Fruit fly (Drosophila melanogaster) whole organism, pupa: Measurements from ENCODE around the gene CG32022.

Source experiments
- CG14655 ChIP-seq: fragments of 200-800 bp; sonication (Bioruptor generic); optimal IDR thresholded peaks from 3 replicates; lab custom pipeline; 2017; ENCODE audit warnings: mild to moderate bottlenecking, missing biosample characterization, missing genetic modification reagents, missing genetic modification characterization
- CG17806 ChIP-seq: fragments of 200-800 bp; sonication (Bioruptor generic); optimal IDR thresholded peaks from 2 replicates; lab custom pipeline; 2018; ENCODE audit warnings: missing biosample characterization, mild to moderate bottlenecking, missing genetic modification characterization, moderate library complexity
- CG34367 ChIP-seq: fragments of 200-800 bp; sonication (Bioruptor generic); optimal IDR thresholded peaks from 2 replicates; lab custom pipeline; 2018; ENCODE audit warnings: missing biosample characterization, mild to moderate bottlenecking, missing genetic modification characterization
- CG9948 ChIP-seq: fragments of 200-800 bp; sonication (Bioruptor generic); optimal IDR thresholded peaks from 2 replicates; lab custom pipeline; 2018; ENCODE audit warnings: missing biosample characterization, mild to moderate bottlenecking, missing genetic modification characterization, moderate library complexity
- EcR ChIP-seq: fragments of 200-800 bp; sonication (Bioruptor generic); optimal IDR thresholded peaks from 3 replicates; lab custom pipeline; 2019; ENCODE audit warnings: missing biosample characterization, missing genetic modification characterization, mild to moderate bottlenecking, moderate library complexity, missing genetic modification reagents
- gl ChIP-seq: fragments of 200-800 bp; sonication (Bioruptor generic); optimal IDR thresholded peaks from 2 replicates; lab custom pipeline; 2018; ENCODE audit warnings: missing biosample characterization, mild to moderate bottlenecking, missing genetic modification characterization

DNA sequence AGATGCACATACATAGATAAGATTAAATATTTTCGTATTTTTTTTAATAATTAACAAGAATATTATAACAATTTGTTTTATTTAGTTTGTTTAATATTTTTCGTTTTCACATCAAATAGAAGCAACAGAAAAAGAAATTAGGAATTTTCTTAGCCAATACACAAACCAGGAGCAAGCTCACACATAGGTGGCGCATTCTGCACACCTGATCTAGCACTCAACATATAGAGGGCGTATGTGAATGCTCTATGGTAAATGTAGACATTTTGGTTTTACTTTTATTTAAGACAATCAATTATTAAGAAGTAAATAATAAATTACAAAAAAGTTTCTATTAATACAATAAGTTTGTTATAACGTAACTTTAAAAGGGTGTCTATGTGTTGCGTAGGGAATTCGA lies 27.8 kb upstream of the CG32022 start:
- TF ChIP-seq CG9948 (tag; lab: Kevin White, UChicago) (no peak), CG17806 (tag; lab: Kevin White, UChicago) (no peak), EcR (GFP tag; lab: Kevin White, UChicago) (no peak), CG34367 (tag; lab: Kevin White, UChicago) (no peak), gl (tag; lab: Kevin White, UChicago) (no peak), CG14655 (GFP tag; lab: Kevin White, UChicago) (no peak)
